Fruit fly (Drosophila melanogaster): ENCODE results near the gene CG12499.

The CG12499 gene

DNA sequence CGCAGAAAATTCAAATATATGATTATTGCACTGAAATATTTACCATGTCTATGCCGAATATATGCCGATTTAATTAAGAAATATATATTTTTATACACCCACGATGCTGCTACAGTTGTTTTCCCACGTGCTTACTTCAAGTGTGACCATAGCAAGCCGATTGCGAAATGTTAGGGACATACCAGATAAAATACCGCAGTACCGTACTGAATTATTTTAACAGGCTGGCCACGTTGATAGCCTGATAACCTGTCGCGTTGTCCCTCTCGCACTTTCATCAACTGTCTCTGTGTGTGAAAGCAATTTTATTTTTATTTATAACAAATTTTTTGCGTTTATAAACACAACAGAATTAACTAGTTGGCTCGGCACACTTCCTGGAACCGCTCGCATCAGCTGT, 25.5 kb downstream of the CG12499 start, which contains the start of the genes Nop56 and mats (continued):
- TF ChIP-seq CG15479 (GFP tag; optimal IDR thresholded peaks at IDR 0.05): peak; percentile 43
- peak; percentile 33 for TF ChIP-seq sug (tag; optimal IDR thresholded peaks at IDR 0.05)
- TF ChIP-seq gem (tag; optimal IDR thresholded peaks at IDR 0.05): no peak
- no peak for TF ChIP-seq CG8089 (GFP tag; optimal IDR thresholded peaks at IDR 0.05)
- no peak for TF ChIP-seq Adf1 (GFP tag; IDR thresholded peaks at IDR 0.05)
- TF ChIP-seq CG11560 (tag; IDR thresholded peaks at IDR 0.05): no peak
- no peak for TF ChIP-seq crc (GFP tag; optimal IDR thresholded peaks at IDR 0.05)
- TF ChIP-seq CG10267 (tag; optimal IDR thresholded peaks at IDR 0.05): peak; percentile 62
- peak; percentile 71 for TF ChIP-seq CG3847 (GFP tag; IDR thresholded peaks at IDR 0.05)
- TF ChIP-seq CG12155 (GFP tag; optimal IDR thresholded peaks at IDR 0.05): no peak
- no peak for TF ChIP-seq HLH4C (GFP tag; IDR thresholded peaks at IDR 0.05; ENCODE audit: partially characterized antibody)
- TF ChIP-seq gfzf (GFP tag; optimal IDR thresholded peaks at IDR 0.05): peak; percentile 91
- peak; percentile 98 for TF ChIP-seq dm (GFP tag; optimal IDR thresholded peaks at IDR 0.05)
- TF ChIP-seq CG11504 (tag; optimal IDR thresholded peaks at IDR 0.05): no peak
- no peak for TF ChIP-seq CG3838 (GFP tag; optimal IDR thresholded peaks at IDR 0.05)
- TF ChIP-seq CG1602 (GFP tag; optimal IDR thresholded peaks at IDR 0.05): no peak
- no peak for TF ChIP-seq fd96Cb (tag; optimal IDR thresholded peaks at IDR 0.05)
- TF ChIP-seq HLH3B (GFP tag; IDR thresholded peaks at IDR 0.05): no peak
- TF ChIP-seq usp (GFP tag; optimal IDR thresholded peaks at IDR 0.05): no peak
- no peak for TF ChIP-seq CG5953 (GFP tag; IDR thresholded peaks at IDR 0.05)
- TF ChIP-seq oc (tag; optimal IDR thresholded peaks at IDR 0.05): no peak
- TF ChIP-seq Abd-B (GFP tag; optimal IDR thresholded peaks at IDR 0.05): no peak
- no peak for TF ChIP-seq CG13296 (GFP tag; optimal IDR thresholded peaks at IDR 0.05)
- TF ChIP-seq pnt (GFP tag; optimal IDR thresholded peaks at IDR 0.05): no peak
- no peak for TF ChIP-seq seq (GFP tag; IDR thresholded peaks at IDR 0.05)
- TF ChIP-seq odd (GFP tag; optimal IDR thresholded peaks at IDR 0.05): no peak
- TF ChIP-seq Trl (optimal IDR thresholded peaks at IDR 0.05): no peak
- no peak for TF ChIP-seq Trl (GFP tag; optimal IDR thresholded peaks at IDR 0.05)
- no peak for TF ChIP-seq pan (optimal IDR thresholded peaks at IDR 0.05)
- no peak for TF ChIP-seq pan (GFP tag; optimal IDR thresholded peaks at IDR 0.05 in 1 of 2, IDR thresholded peaks at IDR 0.05 in 1 of 2)
- no peak for TF ChIP-seq CG8478 (optimal IDR thresholded peaks at IDR 0.05)
- no peak for TF ChIP-seq CG11723 (GFP tag; optimal IDR thresholded peaks at IDR 0.05)
- no peak for TF ChIP-seq CG9817 (tag; optimal IDR thresholded peaks at IDR 0.05)
- TF ChIP-seq ems (GFP tag; optimal IDR thresholded peaks at IDR 0.05): peak; percentile 26
- no peak for TF ChIP-seq CG2678 (tag; optimal IDR thresholded peaks at IDR 0.05)
- no peak for TF ChIP-seq CG8388 (GFP tag; optimal IDR thresholded peaks at IDR 0.05)
- TF ChIP-seq Xrp1 (GFP tag; IDR thresholded peaks at IDR 0.05): no peak
- no peak for TF ChIP-seq toy (GFP tag; IDR thresholded peaks at IDR 0.05)
- no peak for TF ChIP-seq CG3726 (GFP tag; IDR thresholded peaks at IDR 0.05)
- no peak for TF ChIP-seq CG11695 (GFP tag; IDR thresholded peaks at IDR 0.05)
- TF ChIP-seq Oaz (GFP tag; IDR thresholded peaks at IDR 0.05): no peak
- TF ChIP-seq her (GFP tag; optimal IDR thresholded peaks at IDR 0.05): no peak
- TF ChIP-seq Atf3 (GFP tag; optimal IDR thresholded peaks at IDR 0.05): no peak
- no peak for TF ChIP-seq jing (GFP tag; optimal IDR thresholded peaks at IDR 0.05)
- TF ChIP-seq Fer1 (GFP tag; optimal IDR thresholded peaks at IDR 0.05): peak; percentile 24
- TF ChIP-seq CG17385 (GFP tag; optimal IDR thresholded peaks at IDR 0.05): peak; percentile 2
- no peak for TF ChIP-seq CG8944 (GFP tag; optimal IDR thresholded peaks at IDR 0.05)
- TF ChIP-seq repo (GFP tag; optimal IDR thresholded peaks at IDR 0.05): no peak
- no peak for TF ChIP-seq Dad (GFP tag; optimal IDR thresholded peaks at IDR 0.05)
- no peak for TF ChIP-seq CG16779 (GFP tag; IDR thresholded peaks at IDR 0.05)
- no peak for TF ChIP-seq CG11398 (GFP tag; optimal IDR thresholded peaks at IDR 0.05)
- no peak for TF ChIP-seq zf30C (GFP tag; optimal IDR thresholded peaks at IDR 0.05)
- no peak for TF ChIP-seq CG18619 (GFP tag; optimal IDR thresholded peaks at IDR 0.05)
- TF ChIP-seq CG9797 (GFP tag; optimal IDR thresholded peaks at IDR 0.05): peak; percentile 97
